Worm (Caenorhabditis elegans) whole organism, L1 larva: ENCODE results near the gene clec-161.

ENCODE experiments used
- C04F5.9 ChIP-seq: sonication (generic microtip); optimal IDR thresholded peaks from 2 replicates; lab custom pipeline; 2016; ENCODE audit warnings: missing genetic modification characterization, missing compliant biosample characterization
- C16A3.4 ChIP-seq: fragments of 150-350 bp; optimal IDR thresholded peaks from 2 replicates; lab custom pipeline; 2014; ENCODE audit warnings: missing biosample characterization, missing genetic modification characterization
- F16B12.6 ChIP-seq: fragments of 150-350 bp; optimal IDR thresholded peaks from 2 replicates; lab custom pipeline; 2014; ENCODE audit warnings: missing biosample characterization, missing genetic modification characterization
- Y116A8C.19 ChIP-seq: sonication (generic microtip); optimal IDR thresholded peaks from 2 replicates; lab custom pipeline; 2016; ENCODE audit warnings: missing compliant biosample characterization, missing genetic modification characterization, borderline replicate concordance
- aha-1 ChIP-seq: fragments of 150-350 bp; optimal IDR thresholded peaks from 2 replicates; lab custom pipeline; 2014; ENCODE audit warnings: missing biosample characterization, missing genetic modification characterization
- aly-2 ChIP-seq: fragments of 150-350 bp; optimal IDR thresholded peaks from 2 replicates; lab custom pipeline; 2014; ENCODE audit warnings: missing biosample characterization, missing genetic modification characterization
- ama-1 ChIP-seq: fragments of 150-350 bp; optimal IDR thresholded peaks from 2 replicates; lab custom pipeline; 2014
- ceh-63 ChIP-seq: fragments of 200-800 bp; sonication (Bioruptor generic); optimal IDR thresholded peaks from 2 replicates; lab custom pipeline; 2018; ENCODE audit warnings: mild to moderate bottlenecking, missing genetic modification characterization, missing compliant biosample characterization
- ceh-8 ChIP-seq: fragments of 200-800 bp; sonication (Bioruptor generic); optimal IDR thresholded peaks from 2 replicates; lab custom pipeline; 2018; ENCODE audit warnings: mild to moderate bottlenecking, missing genetic modification characterization, moderate library complexity, missing compliant biosample characterization
- ceh-82 ChIP-seq, 3 experiments: fragments of 150-350 bp in 1 of 3; sonication (generic microtip) in 2 of 3; optimal IDR thresholded peaks; 2 replicates each; lab custom pipeline; 2014 to 2017; ENCODE audit warnings: missing biosample characterization in 3 of 3, missing genetic modification characterization in 3 of 3
- ces-1 ChIP-seq: fragments of 150-350 bp; optimal IDR thresholded peaks from 2 replicates; lab custom pipeline; 2014; ENCODE audit warnings: missing biosample characterization, missing genetic modification reagents, missing genetic modification characterization
- dpl-1 ChIP-seq, 3 experiments: fragments of 150-350 bp in 2 of 3; sonication (generic microtip) in 1 of 3; optimal IDR thresholded peaks; 2 replicates each; lab custom pipeline; 2014 to 2017; ENCODE audit warnings: missing biosample characterization in 3 of 3, missing genetic modification characterization in 3 of 3, missing genetic modification reagents in 3 of 3
- efl-1 ChIP-seq, 4 experiments: fragments of 150-350 bp; optimal IDR thresholded peaks in 3 of 4; peaks in 1 of 4; 1 replicate in 1 of 4; 2 replicates in 3 of 4; lab custom pipeline; 2014; ENCODE audit warnings: missing biosample characterization in 2 of 4, missing genetic modification characterization in 2 of 4, missing genetic modification reagents in 2 of 4
- efl-3 ChIP-seq: fragments of 200-800 bp; sonication (Bioruptor generic); optimal IDR thresholded peaks from 2 replicates; lab custom pipeline; 2018; ENCODE audit warnings: mild to moderate bottlenecking, missing genetic modification characterization, missing compliant biosample characterization
- elt-3 ChIP-seq, 6 experiments: fragments of 150-350 bp in 1 of 6; sonication (generic microtip); optimal IDR thresholded peaks; 2 replicates each; lab custom pipeline; 2017 to 2018; ENCODE audit warnings: missing biosample characterization in 6 of 6, missing genetic modification characterization in 6 of 6, inconsistent platforms in 1 of 6
- ets-5 ChIP-seq: fragments of 200-800 bp; sonication (Bioruptor generic); IDR thresholded peaks from 2 replicates; pipeline ENCODE4 v1.3.6; 2022; ENCODE audit warnings: missing genetic modification characterization, missing compliant biosample characterization
- fkh-10 ChIP-seq: sonication (generic microtip); optimal IDR thresholded peaks from 2 replicates; lab custom pipeline; 2017; ENCODE audit warnings: missing biosample characterization, missing genetic modification reagents, missing genetic modification characterization
- grh-1 ChIP-seq: fragments of 200-800 bp; sonication (Bioruptor generic); IDR thresholded peaks from 2 replicates; pipeline ENCODE4 v1.3.6; 2022; ENCODE audit warnings: missing genetic modification reagents, missing genetic modification characterization, missing compliant biosample characterization
- irx-1 ChIP-seq: sonication (generic microtip); optimal IDR thresholded peaks from 2 replicates; lab custom pipeline; 2016; ENCODE audit warnings: missing genetic modification characterization, missing compliant biosample characterization
- lin-13 ChIP-seq: fragments of 150-350 bp; optimal IDR thresholded peaks from 2 replicates; lab custom pipeline; 2014; ENCODE audit warnings: missing biosample characterization, missing genetic modification reagents, missing genetic modification characterization
- lin-35 ChIP-seq, 2 experiments: fragments of 150-350 bp; optimal IDR thresholded peaks; 2 replicates each; lab custom pipeline; 2014; ENCODE audit warnings: missing biosample characterization in 2 of 2, missing genetic modification characterization in 2 of 2, missing genetic modification reagents in 2 of 2
- lin-39 ChIP-seq: fragments of 150-350 bp; optimal IDR thresholded peaks from 2 replicates; lab custom pipeline; 2014; ENCODE audit warnings: missing biosample characterization, missing genetic modification reagents, missing genetic modification characterization
- lsy-2 ChIP-seq, 2 experiments: fragments of 150-350 bp; optimal IDR thresholded peaks; 2 replicates each; lab custom pipeline; 2014; ENCODE audit warnings: missing biosample characterization in 2 of 2, missing genetic modification characterization in 2 of 2
- mdl-1 ChIP-seq, 2 experiments: fragments of 150-350 bp; optimal IDR thresholded peaks; 2 replicates each; lab custom pipeline; 2014 to 2017; ENCODE audit warnings: missing biosample characterization in 2 of 2, missing genetic modification characterization in 2 of 2, inconsistent platforms in 1 of 2
- mef-2 ChIP-seq: fragments of 150-350 bp; optimal IDR thresholded peaks from 2 replicates; lab custom pipeline; 2014; ENCODE audit warnings: missing biosample characterization, missing genetic modification characterization
- nhr-11 ChIP-seq: fragments of 150-350 bp; optimal IDR thresholded peaks from 2 replicates; lab custom pipeline; 2014; ENCODE audit warnings: missing biosample characterization, missing genetic modification characterization
- nhr-12 ChIP-seq: sonication (generic microtip); optimal IDR thresholded peaks from 2 replicates; lab custom pipeline; 2017; ENCODE audit warnings: missing biosample characterization, missing genetic modification characterization
- nhr-20 ChIP-seq: sonication (generic microtip); optimal IDR thresholded peaks from 2 replicates; lab custom pipeline; 2016; ENCODE audit warnings: mild to moderate bottlenecking, missing genetic modification characterization, missing compliant biosample characterization
- nhr-28 ChIP-seq: fragments of 150-350 bp; optimal IDR thresholded peaks from 2 replicates; lab custom pipeline; 2014; ENCODE audit warnings: missing biosample characterization, missing genetic modification characterization
- nhr-76 ChIP-seq: sonication (generic microtip); optimal IDR thresholded peaks from 2 replicates; lab custom pipeline; 2017; ENCODE audit warnings: missing biosample characterization, missing genetic modification characterization
- nhr-84 ChIP-seq: sonication (generic microtip); optimal IDR thresholded peaks from 2 replicates; lab custom pipeline; 2017; ENCODE audit warnings: missing biosample characterization, missing genetic modification characterization
- nhr-90 ChIP-seq: sonication (generic microtip); optimal IDR thresholded peaks from 2 replicates; lab custom pipeline; 2016; ENCODE audit warnings: mild to moderate bottlenecking, missing genetic modification characterization, missing compliant biosample characterization; ENCODE audit not compliant: poor library complexity
- pag-3 ChIP-seq: sonication (generic microtip); optimal IDR thresholded peaks from 2 replicates; lab custom pipeline; 2017; ENCODE audit warnings: missing genetic modification characterization, mild to moderate bottlenecking, missing compliant biosample characterization, antibody characterized with exemption, borderline replicate concordance; ENCODE audit not compliant: insufficient read depth
- pax-3 ChIP-seq: fragments of 200-800 bp; sonication (Bioruptor generic); optimal IDR thresholded peaks from 2 replicates; lab custom pipeline; 2018; ENCODE audit warnings: mild to moderate bottlenecking, missing genetic modification characterization, moderate library complexity, missing compliant biosample characterization
- pqm-1 ChIP-seq: sonication (generic microtip); optimal IDR thresholded peaks from 3 replicates; lab custom pipeline; 2017; ENCODE audit warnings: missing biosample characterization, missing genetic modification characterization
- rnt-1 ChIP-seq: sonication (generic microtip); optimal IDR thresholded peaks from 2 replicates; lab custom pipeline; 2016; ENCODE audit warnings: mild to moderate bottlenecking, missing genetic modification characterization, moderate library complexity, missing compliant biosample characterization
- snu-23 ChIP-seq: sonication (generic microtip); optimal IDR thresholded peaks from 2 replicates; lab custom pipeline; 2016; ENCODE audit warnings: missing genetic modification characterization, missing compliant biosample characterization
- sox-4 ChIP-seq: sonication (generic microtip); optimal IDR thresholded peaks from 2 replicates; lab custom pipeline; 2016; ENCODE audit warnings: missing genetic modification characterization, missing compliant biosample characterization
- sup-37 ChIP-seq: fragments of 200-800 bp; sonication (Bioruptor generic); optimal IDR thresholded peaks from 2 replicates; lab custom pipeline; 2018; ENCODE audit warnings: mild to moderate bottlenecking, missing genetic modification characterization, missing compliant biosample characterization
- tbx-2 ChIP-seq: sonication (generic microtip); optimal IDR thresholded peaks from 2 replicates; lab custom pipeline; 2016; ENCODE audit warnings: missing genetic modification characterization, missing compliant biosample characterization
- tlp-1 ChIP-seq: fragments of 150-350 bp; optimal IDR thresholded peaks from 2 replicates; lab custom pipeline; 2014; ENCODE audit warnings: missing biosample characterization, missing genetic modification characterization
- unc-62 ChIP-seq: fragments of 150-350 bp; optimal IDR thresholded peaks from 2 replicates; lab custom pipeline; 2014; ENCODE audit warnings: missing biosample characterization, missing genetic modification reagents, missing genetic modification characterization
- vab-15 ChIP-seq: sonication (generic microtip); optimal IDR thresholded peaks from 2 replicates; lab custom pipeline; 2017; ENCODE audit warnings: missing genotype, mild to moderate bottlenecking, missing genetic modification characterization, missing compliant biosample characterization
- xbp-1 ChIP-seq: sonication (generic microtip); optimal IDR thresholded peaks from 2 replicates; lab custom pipeline; 2016; ENCODE audit warnings: missing genetic modification characterization, missing compliant biosample characterization
- zip-4 ChIP-seq: fragments of 200-800 bp; sonication (Bioruptor generic); optimal IDR thresholded peaks from 2 replicates; lab custom pipeline; 2018; ENCODE audit warnings: mild to moderate bottlenecking, missing genetic modification characterization, moderate library complexity, missing compliant biosample characterization
- ztf-11 ChIP-seq, 2 experiments: sonication (generic microtip); optimal IDR thresholded peaks; 2 replicates each; lab custom pipeline; 2016 to 2017; ENCODE audit warnings: missing genetic modification characterization in 2 of 2, missing biosample characterization in 1 of 2, missing compliant biosample characterization in 1 of 2
- ztf-4 ChIP-seq: fragments of 150-350 bp; optimal IDR thresholded peaks from 2 replicates; lab custom pipeline; 2014; ENCODE audit warnings: missing biosample characterization, missing genetic modification characterization

Gene clec-161

ce11 chrIII:9616426-9616825 is 7.9 kb upstream of the clec-161 start, which contains the start of gene hcp-3 (continued):
- no peak for TF ChIP-seq unc-62 (GFP tag; lab: Kevin White, UChicago)
- TF ChIP-seq efl-1 (optimal IDR thresholded peaks at IDR 0.05; lab: Kevin White, UChicago), result peak; percentile 68 to 86
- peak; percentile 88 to 98 for TF ChIP-seq efl-1 (GFP tag; optimal IDR thresholded peaks at IDR 0.05 in 1 of 2; lab: Kevin White, UChicago)
- no peak for TF ChIP-seq aha-1 (tag; lab: Kevin White, UChicago)
- TF ChIP-seq pag-3 (tag; lab: Kevin White, UChicago), result no peak
- TF ChIP-seq ztf-4 (tag; lab: Kevin White, UChicago), result no peak

- TF ChIP-seq nhr-28 (tag; lab: Kevin White, UChicago) (no peak), ama-1 (lab: Kevin White, UChicago) (no peak), irx-1 (tag; lab: Kevin White, UChicago) (no peak)
Observed at ce11 chrIII:9615114-9615513, 6.6 kb upstream of the clec-161 start.

ce11 chrIII:9614211-9614610 is 5.7 kb upstream of the clec-161 start, which contains the start of the genes pri-1 and F58A4.6:
Gene pri-1, minus strand, starts transcription at chrIII:9614281.
Gene F58A4.6, plus strand, starts transcription at chrIII:9614482.
- TF ChIP-seq efl-3 (GFP tag; lab: Kevin White, UChicago) (no peak), grh-1 (GFP tag; lab: Robert Waterston, UW) (peak; percentile 55), ceh-82 (tag; optimal IDR thresholded peaks at IDR 0.05; lab: Kevin White, UChicago) (peak in 1 of 3 experiments; percentile 56), ceh-63 (GFP tag; lab: Kevin White, UChicago) (no peak), sup-37 (GFP tag; lab: Kevin White, UChicago) (no peak), nhr-76 (tag; lab: Kevin White, UChicago) (no peak), tbx-2 (tag; lab: Kevin White, UChicago) (peak; percentile 19), ces-1 (GFP tag; lab: Kevin White, UChicago) (no peak), nhr-20 (tag; lab: Kevin White, UChicago) (peak; percentile 31), C16A3.4 (tag; lab: Kevin White, UChicago) (peak; percentile 35), ets-5 (GFP tag; lab: Robert Waterston, UW) (no peak), ama-1 (lab: Kevin White, UChicago) (no peak), snu-23 (GFP tag; lab: Kevin White, UChicago) (peak; percentile 43), C04F5.9 (tag; lab: Kevin White, UChicago) (no peak), xbp-1 (tag; lab: Kevin White, UChicago) (no peak), irx-1 (tag; lab: Kevin White, UChicago) (no peak), mef-2 (tag; lab: Kevin White, UChicago) (no peak), zip-4 (GFP tag; lab: Kevin White, UChicago) (no peak), lsy-2 (tag; optimal IDR thresholded peaks at IDR 0.05; lab: Kevin White, UChicago) (peak; percentile 28 to 76), ceh-8 (GFP tag; lab: Kevin White, UChicago) (no peak), lin-39 (tag; lab: Kevin White, UChicago) (no peak), aly-2 (tag; lab: Kevin White, UChicago) (no peak), unc-62 (GFP tag; lab: Kevin White, UChicago) (no peak), mdl-1 (tag; optimal IDR thresholded peaks at IDR 0.05; lab: Kevin White, UChicago) (no peak), F16B12.6 (tag; lab: Kevin White, UChicago) (peak; percentile 48), Y116A8C.19 (no peak), lin-13 (GFP tag; lab: Kevin White, UChicago) (no peak), nhr-90 (tag; lab: Kevin White, UChicago) (peak; percentile 28), tlp-1 (tag; lab: Kevin White, UChicago) (no peak), vab-15 (tag; lab: Kevin White, UChicago) (no peak), efl-1 (optimal IDR thresholded peaks at IDR 0.05; lab: Kevin White, UChicago) (peak; percentile 88 to 90), efl-1 (GFP tag; optimal IDR thresholded peaks at IDR 0.05 in 1 of 2; lab: Kevin White, UChicago) (peak; percentile 90 to 99), pqm-1 (no peak), dpl-1 (GFP tag; optimal IDR thresholded peaks at IDR 0.05; lab: Kevin White, UChicago) (peak; percentile 81 to 91 (median 86)), nhr-28 (tag; lab: Kevin White, UChicago) (no peak), nhr-84 (no peak), nhr-11 (no peak), elt-3 (tag; optimal IDR thresholded peaks at IDR 0.05; lab: Kevin White, UChicago) (peak in 1 of 6 experiments; percentile 28), ztf-4 (tag; lab: Kevin White, UChicago) (no peak), lin-35 (GFP tag; optimal IDR thresholded peaks at IDR 0.05; lab: Kevin White, UChicago) (peak; percentile 82 to 94), rnt-1 (tag; lab: Kevin White, UChicago) (peak; percentile 40), nhr-12 (tag; lab: Kevin White, UChicago) (no peak), pax-3 (tag; lab: Kevin White, UChicago) (no peak), sox-4 (no peak), ztf-11 (tag; optimal IDR thresholded peaks at IDR 0.05; lab: Kevin White, UChicago) (peak in 1 of 2 experiments; percentile 2), fkh-10 (GFP tag; lab: Kevin White, UChicago) (no peak)
